Worm (Caenorhabditis elegans) whole organism, L3 larva: Measurements from ENCODE around the gene cyp-34A2.

Source experiments
- R02D3.7 ChIP-seq: fragments of 150-350 bp; optimal IDR thresholded peaks from 2 replicates; lab custom pipeline; 2014; ENCODE audit warnings: missing biosample characterization, missing genetic modification characterization
- ZK546.5 ChIP-seq: sonication (generic microtip); optimal IDR thresholded peaks from 2 replicates; lab custom pipeline; 2017; ENCODE audit warnings: missing biosample characterization, missing genetic modification characterization
- aly-2 ChIP-seq: fragments of 150-350 bp; optimal IDR thresholded peaks from 2 replicates; lab custom pipeline; 2014; ENCODE audit warnings: missing biosample characterization, missing genetic modification characterization
- ama-1 ChIP-seq: fragments of 150-350 bp; optimal IDR thresholded peaks from 2 replicates; lab custom pipeline; 2018
- ceh-16 ChIP-seq: sonication (generic microtip); optimal IDR thresholded peaks from 2 replicates; lab custom pipeline; 2017; ENCODE audit warnings: missing biosample characterization, missing genetic modification characterization
- ceh-28 ChIP-seq: fragments of 150-350 bp; optimal IDR thresholded peaks from 2 replicates; lab custom pipeline; 2014; ENCODE audit warnings: missing biosample characterization, missing genetic modification reagents, missing genetic modification characterization
- ceh-82 ChIP-seq: fragments of 150-350 bp; optimal IDR thresholded peaks from 2 replicates; lab custom pipeline; 2014; ENCODE audit warnings: missing biosample characterization, missing genetic modification characterization
- daf-12 ChIP-seq: fragments of 150-350 bp; optimal IDR thresholded peaks from 2 replicates; lab custom pipeline; 2014; ENCODE audit warnings: missing biosample characterization, missing genetic modification reagents, missing genetic modification characterization
- egl-27 ChIP-seq: sonication (generic microtip); optimal IDR thresholded peaks from 4 replicates; lab custom pipeline; 2017; ENCODE audit warnings: missing biosample characterization, missing genetic modification reagents, missing genetic modification characterization
- egl-5 ChIP-seq: fragments of 150-350 bp; optimal IDR thresholded peaks from 2 replicates; lab custom pipeline; 2017; ENCODE audit warnings: missing biosample characterization, missing genetic modification reagents, missing genetic modification characterization, inconsistent platforms
- elt-1 ChIP-seq: fragments of 150-350 bp; optimal IDR thresholded peaks from 2 replicates; lab custom pipeline; 2014; ENCODE audit warnings: missing biosample characterization, missing genetic modification characterization
- elt-2 ChIP-seq: sonication (generic microtip); optimal IDR thresholded peaks from 2 replicates; lab custom pipeline; 2016; ENCODE audit warnings: missing genetic modification reagents, mild to moderate bottlenecking, missing genetic modification characterization, missing compliant biosample characterization
- elt-3 ChIP-seq, 3 experiments: fragments of 150-350 bp in 1 of 3; sonication (generic microtip) in 2 of 3; optimal IDR thresholded peaks; 2 replicates in 2 of 3; 4 replicates in 1 of 3; lab custom pipeline; 2014 to 2017; ENCODE audit warnings: missing biosample characterization in 3 of 3, missing genetic modification characterization in 3 of 3
- fkh-10 ChIP-seq: sonication (generic microtip); optimal IDR thresholded peaks from 2 replicates; lab custom pipeline; 2017; ENCODE audit warnings: missing biosample characterization, missing genetic modification reagents, missing genetic modification characterization
- fos-1 ChIP-seq: fragments of 150-350 bp; optimal IDR thresholded peaks from 2 replicates; lab custom pipeline; 2014; ENCODE audit warnings: missing biosample characterization, missing genetic modification characterization
- hmg-11 ChIP-seq: sonication (generic microtip); optimal IDR thresholded peaks from 2 replicates; lab custom pipeline; 2016; ENCODE audit warnings: missing genetic modification characterization, missing compliant biosample characterization
- jun-1 ChIP-seq: fragments of 150-350 bp; optimal IDR thresholded peaks from 2 replicates; lab custom pipeline; 2014; ENCODE audit warnings: missing biosample characterization, missing genetic modification reagents, missing genetic modification characterization
- lin-15B ChIP-seq: fragments of 150-350 bp; optimal IDR thresholded peaks from 2 replicates; lab custom pipeline; 2014; ENCODE audit warnings: missing biosample characterization, missing genetic modification characterization
- lsy-12 ChIP-seq: sonication (generic microtip); optimal IDR thresholded peaks from 2 replicates; lab custom pipeline; 2016; ENCODE audit warnings: mild to moderate bottlenecking, missing genetic modification characterization, missing compliant biosample characterization
- mdl-1 ChIP-seq: fragments of 150-350 bp; optimal IDR thresholded peaks from 2 replicates; lab custom pipeline; 2014; ENCODE audit warnings: missing biosample characterization, missing genetic modification characterization
- mml-1 ChIP-seq: fragments of 150-350 bp; sonication (generic microtip); optimal IDR thresholded peaks from 3 replicates; lab custom pipeline; 2014; ENCODE audit warnings: missing biosample characterization, missing genetic modification characterization
- nhr-11 ChIP-seq: fragments of 150-350 bp; optimal IDR thresholded peaks from 2 replicates; lab custom pipeline; 2014; ENCODE audit warnings: missing biosample characterization, missing genetic modification characterization
- nhr-23 ChIP-seq: fragments of 150-350 bp; optimal IDR thresholded peaks from 2 replicates; lab custom pipeline; 2014; ENCODE audit warnings: missing biosample characterization, missing genetic modification reagents, missing genetic modification characterization
- nhr-28 ChIP-seq: fragments of 150-350 bp; optimal IDR thresholded peaks from 2 replicates; lab custom pipeline; 2014; ENCODE audit warnings: missing biosample characterization, missing genetic modification characterization
- nhr-43 ChIP-seq: sonication (generic microtip); optimal IDR thresholded peaks from 2 replicates; lab custom pipeline; 2016; ENCODE audit warnings: mild to moderate bottlenecking, missing genetic modification characterization, missing compliant biosample characterization; ENCODE audit not compliant: poor library complexity, severe bottlenecking
- nhr-76 ChIP-seq: fragments of 150-350 bp; sonication (generic microtip); optimal IDR thresholded peaks from 5 replicates; lab custom pipeline; 2014; ENCODE audit warnings: missing biosample characterization, missing genetic modification characterization
- nhr-77 ChIP-seq: fragments of 150-350 bp; optimal IDR thresholded peaks from 2 replicates; lab custom pipeline; 2014; ENCODE audit warnings: missing biosample characterization, missing genetic modification characterization
- pha-4 ChIP-seq: fragments of 150-350 bp; optimal IDR thresholded peaks from 2 replicates; lab custom pipeline; 2014; ENCODE audit warnings: missing biosample characterization, missing genetic modification reagents, missing genetic modification characterization
- pqm-1 ChIP-seq: fragments of 150-350 bp; optimal IDR thresholded peaks from 2 replicates; lab custom pipeline; 2017; ENCODE audit warnings: missing biosample characterization, missing genetic modification characterization, inconsistent platforms
- skn-1 ChIP-seq: fragments of 150-350 bp; optimal IDR thresholded peaks from 2 replicates; lab custom pipeline; 2014; ENCODE audit warnings: missing biosample characterization, missing genetic modification characterization
- snpc-4 ChIP-seq: fragments of 150-350 bp; optimal IDR thresholded peaks from 2 replicates; lab custom pipeline; 2014; ENCODE audit warnings: missing biosample characterization, missing genetic modification characterization
- tbx-2 ChIP-seq: sonication (generic microtip); optimal IDR thresholded peaks from 2 replicates; lab custom pipeline; 2016; ENCODE audit warnings: mild to moderate bottlenecking, missing genetic modification characterization, missing compliant biosample characterization
- unc-39 ChIP-seq: sonication (generic microtip); optimal IDR thresholded peaks from 4 replicates; lab custom pipeline; 2017; ENCODE audit warnings: missing biosample characterization, missing genetic modification characterization
- ztf-11 ChIP-seq: fragments of 150-350 bp; optimal IDR thresholded peaks from 2 replicates; lab custom pipeline; 2014; ENCODE audit warnings: missing biosample characterization, missing genetic modification characterization
- ztf-4 ChIP-seq: fragments of 150-350 bp; optimal IDR thresholded peaks from 2 replicates; lab custom pipeline; 2014; ENCODE audit warnings: missing biosample characterization, missing genetic modification characterization

The cyp-34A2 gene

DNA sequence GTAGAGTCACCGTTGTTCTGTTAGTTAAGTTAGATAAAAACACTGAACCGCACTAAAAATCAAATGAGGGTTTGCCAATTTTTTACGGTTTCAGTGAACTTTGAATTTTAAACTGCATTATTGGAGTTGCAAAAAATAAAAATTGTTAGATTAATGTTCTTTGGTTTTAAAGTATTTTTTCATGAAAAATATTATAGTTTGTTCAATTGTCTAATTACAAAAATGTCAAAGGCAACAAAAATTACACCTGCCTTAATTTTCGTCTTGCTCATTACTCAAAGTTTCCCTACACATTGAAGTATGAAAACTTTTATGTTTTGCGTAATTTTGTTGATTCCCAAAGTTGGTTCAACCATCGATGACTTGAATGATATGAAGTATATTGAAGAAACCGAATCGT lies 19.9 kb upstream of the cyp-34A2 start, which contains the start of gene irld-62:
Gene irld-62, plus strand, starts transcription at position 301 of the 400 bp plus-strand sequence.
- no peak for TF ChIP-seq nhr-76 (tag; lab: Kevin White, UChicago)

DNA sequence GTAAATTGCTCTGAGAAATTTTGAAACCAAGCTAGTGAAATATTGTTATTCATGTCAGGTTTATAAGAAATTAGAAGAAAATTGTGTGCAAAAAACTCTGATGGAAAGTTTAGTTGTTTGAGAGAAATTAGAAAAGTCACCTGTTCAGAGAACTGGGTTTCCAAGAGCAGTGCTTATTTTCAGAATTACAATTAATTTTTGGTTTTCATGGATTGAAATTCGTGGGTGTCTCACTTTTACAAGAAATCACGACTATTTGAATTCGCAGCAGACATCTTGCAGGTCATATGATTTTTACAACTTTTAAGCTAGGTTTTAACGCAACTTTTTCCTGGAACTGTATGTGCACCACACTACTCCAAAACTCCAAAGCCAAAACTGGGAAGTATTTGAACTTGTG lies 18.1 kb upstream of the cyp-34A2 start, which contains the start of gene srz-10:
Gene srz-10, minus strand, starts transcription at position 88 of the 400 bp plus-strand sequence.
- TF ChIP-seq mml-1 (no peak), egl-27 (tag; lab: Kevin White, UChicago) (no peak), nhr-23 (tag; lab: Kevin White, UChicago) (no peak), snpc-4 (tag; lab: Kevin White, UChicago) (no peak), ama-1 (lab: Kevin White, UChicago) (no peak), lin-15B (tag; lab: Kevin White, UChicago) (no peak), ceh-28 (no peak), nhr-28 (tag; lab: Kevin White, UChicago) (no peak), fkh-10 (GFP tag; lab: Kevin White, UChicago) (no peak), skn-1 (tag; lab: Kevin White, UChicago) (no peak), R02D3.7 (no peak), hmg-11 (tag; lab: Kevin White, UChicago) (no peak), nhr-11 (no peak), egl-5 (tag; lab: Kevin White, UChicago) (no peak), aly-2 (tag; lab: Kevin White, UChicago) (no peak), ceh-82 (tag; lab: Kevin White, UChicago) (no peak), ztf-11 (tag; lab: Kevin White, UChicago) (no peak)

DNA sequence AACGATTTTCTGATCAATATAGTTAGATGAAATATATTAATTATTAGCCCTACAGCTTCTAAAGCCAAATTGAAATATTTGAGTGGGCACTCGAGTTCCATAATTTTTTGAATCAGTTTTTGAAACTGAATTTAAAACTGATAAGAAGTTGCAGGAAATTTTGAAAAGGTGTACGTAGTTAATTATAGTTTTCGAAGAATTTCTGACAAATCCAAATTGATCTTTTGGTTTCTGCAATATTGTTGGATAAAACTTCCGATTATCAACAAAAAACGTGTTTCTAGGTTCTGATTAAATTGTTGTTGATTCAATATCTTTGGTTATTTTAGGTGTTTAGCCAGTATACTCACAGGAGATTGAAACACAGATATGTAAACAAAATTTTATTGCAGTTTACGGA lies 15.8 kb upstream of the cyp-34A2 start, which contains the start of gene T26H8.4:
Gene T26H8.4, minus strand, starts transcription at position 101 of the 400 bp plus-strand sequence.
- TF ChIP-seq snpc-4 (tag; lab: Kevin White, UChicago) (no peak), elt-3 (tag; optimal IDR thresholded peaks at IDR 0.05; lab: Kevin White, UChicago) (no peak), elt-2 (tag; lab: Kevin White, UChicago) (no peak), lin-15B (tag; lab: Kevin White, UChicago) (no peak), mml-1 (no peak), mdl-1 (no peak), ZK546.5 (no peak), tbx-2 (tag; lab: Kevin White, UChicago) (no peak), pqm-1 (tag; lab: Kevin White, UChicago) (no peak), daf-12 (tag; lab: Kevin White, UChicago) (no peak), hmg-11 (tag; lab: Kevin White, UChicago) (no peak), jun-1 (tag; lab: Kevin White, UChicago) (no peak), fos-1 (tag; lab: Kevin White, UChicago) (no peak), ztf-11 (tag; lab: Kevin White, UChicago) (no peak), R02D3.7 (no peak), nhr-77 (tag; lab: Kevin White, UChicago) (no peak)

DNA sequence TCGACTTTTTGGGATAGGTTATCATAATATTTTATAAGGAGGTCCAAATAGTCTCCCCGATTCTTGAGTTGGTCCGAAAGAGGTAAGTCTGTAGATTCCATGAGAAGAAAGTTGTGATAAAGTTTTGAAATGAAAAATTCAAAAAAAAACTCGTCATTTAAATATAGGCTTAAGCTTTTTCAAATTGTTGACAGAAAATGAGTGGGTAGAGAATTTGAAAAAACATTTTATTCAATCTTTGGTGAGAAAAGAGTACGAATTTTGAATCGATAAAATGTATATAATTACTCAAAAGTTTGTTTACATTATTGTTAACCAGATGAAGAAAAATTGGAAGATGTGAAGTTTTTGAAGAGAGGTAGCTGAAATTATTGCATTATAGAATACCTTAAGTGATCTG lies 14.6 kb upstream of the cyp-34A2 start, which contains the start of gene T26H8.5:
Gene T26H8.5, minus strand, starts transcription at position 101 of the 400 bp plus-strand sequence.
- TF ChIP-seq ama-1 (lab: Kevin White, UChicago) (no peak), ztf-4 (tag; lab: Kevin White, UChicago) (no peak), nhr-43 (tag; lab: Kevin White, UChicago) (no peak), ceh-82 (tag; lab: Kevin White, UChicago) (no peak), ztf-11 (tag; lab: Kevin White, UChicago) (no peak), tbx-2 (tag; lab: Kevin White, UChicago) (no peak), elt-3 (tag; optimal IDR thresholded peaks at IDR 0.05; lab: Kevin White, UChicago) (no peak)

DNA sequence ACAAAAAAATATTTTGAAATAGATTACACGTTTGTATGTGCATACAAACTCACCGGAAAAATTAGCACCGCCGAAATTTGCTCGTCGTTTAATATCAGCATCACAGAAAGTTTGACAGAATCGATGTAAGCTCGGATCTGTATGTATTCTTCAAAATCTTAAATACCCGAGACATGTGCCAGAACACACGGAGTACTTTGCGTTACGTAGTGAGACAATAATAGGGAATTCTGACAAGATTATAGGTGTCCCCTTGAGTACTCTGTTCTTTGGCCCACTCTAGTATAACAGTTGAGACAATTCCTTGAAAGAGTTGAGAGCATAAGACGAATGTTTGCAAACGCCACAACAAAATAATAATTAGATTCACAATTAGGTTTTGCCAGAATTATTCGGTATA lies 12.7 kb upstream of the cyp-34A2 start, which contains the start of gene srx-48:
Gene srx-48, minus strand, starts transcription at position 101 of the 400 bp plus-strand sequence.
- no peak for TF ChIP-seq elt-1
- no peak for TF ChIP-seq lsy-12 (tag; lab: Kevin White, UChicago)
- TF ChIP-seq egl-27 (tag; lab: Kevin White, UChicago): no peak
- no peak for TF ChIP-seq pha-4 (tag; lab: Kevin White, UChicago)
- no peak for TF ChIP-seq ceh-82 (tag; lab: Kevin White, UChicago)
- TF ChIP-seq jun-1 (tag; lab: Kevin White, UChicago): no peak
- TF ChIP-seq egl-5 (tag; lab: Kevin White, UChicago): no peak
- no peak for TF ChIP-seq unc-39 (tag; lab: Kevin White, UChicago)
- no peak for TF ChIP-seq tbx-2 (tag; lab: Kevin White, UChicago)
- no peak for TF ChIP-seq ceh-16 (tag; lab: Kevin White, UChicago)
- TF ChIP-seq hmg-11 (tag; lab: Kevin White, UChicago): no peak
